Fruit fly (Drosophila melanogaster): ENCODE measurements around the gene ATP6AP2.

The ATP6AP2 gene

dm6 chr3R:9246366-9246765, 14.1 kb upstream of the ATP6AP2 start, which contains the start of gene CG8420 (continued):
- TF ChIP-seq CG10979 (tag; optimal IDR thresholded peaks at IDR 0.05) (no peak), klu (GFP tag; IDR thresholded peaks at IDR 0.05) (no peak), lola (GFP tag; optimal IDR thresholded peaks at IDR 0.05) (peak in 1 of 3 experiments; percentile 59), CG5245 (GFP tag; optimal IDR thresholded peaks at IDR 0.05) (no peak), Spps (tag; optimal IDR thresholded peaks at IDR 0.05) (no peak), trem (tag; optimal IDR thresholded peaks at IDR 0.05) (no peak), ham (GFP tag; IDR thresholded peaks at IDR 0.05) (no peak), Dll (GFP tag; IDR thresholded peaks at IDR 0.05; ENCODE audit: partially characterized antibody) (no peak), CG7271 (tag; optimal IDR thresholded peaks at IDR 0.05) (no peak)

- TF ChIP-seq lbe (GFP tag; optimal IDR thresholded peaks at IDR 0.05) (peak; percentile 69), Atf6 (GFP tag; IDR thresholded peaks at IDR 0.05) (peak; percentile 53; the same call in 1 of the 2 replicates), cas (GFP tag; IDR thresholded peaks at IDR 0.05) (no peak), MBD-R2 (GFP tag; IDR thresholded peaks at IDR 0.05) (no peak), abd-A (tag; optimal IDR thresholded peaks at IDR 0.05) (no peak), gce (GFP tag; IDR thresholded peaks at IDR 0.05) (no peak), vfl (GFP tag; optimal IDR thresholded peaks at IDR 0.05) (peak; percentile 17), CG2116 (GFP tag; optimal IDR thresholded peaks at IDR 0.05) (no peak), ttk (GFP tag; IDR thresholded peaks at IDR 0.05) (0 out of 2 replicates have a peak, but pooled peaks have one; percentile 58), CG14965 (GFP tag; optimal IDR thresholded peaks at IDR 0.05; ENCODE audit: borderline replicate concordance) (no peak), Sry-β (GFP tag; optimal IDR thresholded peaks at IDR 0.05) (peak; percentile 15), CG6683 (GFP tag; optimal IDR thresholded peaks at IDR 0.05) (peak; percentile 23), cato (GFP tag; optimal IDR thresholded peaks at IDR 0.05; ENCODE audit: borderline replicate concordance) (no peak), CG9817 (tag; optimal IDR thresholded peaks at IDR 0.05) (peak; percentile 29), Ets65A (GFP tag) (no peak), ap (GFP tag; IDR thresholded peaks at IDR 0.05) (no peak), sqz (GFP tag; optimal IDR thresholded peaks at IDR 0.05) (peak; percentile 96), CG9437 (GFP tag; optimal IDR thresholded peaks at IDR 0.05) (peak; percentile 50), Pdp1 (GFP tag; optimal IDR thresholded peaks at IDR 0.05) (peak; percentile 54 to 56), H2.0 (GFP tag; IDR thresholded peaks at IDR 0.05) (no peak), NC2α (GFP tag; optimal IDR thresholded peaks at IDR 0.05) (peak; percentile 31), jing (GFP tag; optimal IDR thresholded peaks at IDR 0.05) (peak; percentile 36), CG10431 (GFP tag; optimal IDR thresholded peaks at IDR 0.05) (peak; percentile 69), tll (GFP tag; optimal IDR thresholded peaks at IDR 0.05) (no peak), CG17361 (GFP tag; IDR thresholded peaks at IDR 0.05) (peak; percentile 76; the same call in 2 of the 3 replicates), CkIIα-i1 (GFP tag; IDR thresholded peaks at IDR 0.05) (no peak), CG17186 (GFP tag; optimal IDR thresholded peaks at IDR 0.05) (no peak), CG15601 (tag; optimal IDR thresholded peaks at IDR 0.05) (peak; percentile 85), ac (GFP tag; optimal IDR thresholded peaks at IDR 0.05) (no peak), fd64A (GFP tag; optimal IDR thresholded peaks at IDR 0.05) (peak; percentile 27), bcd (GFP tag; optimal IDR thresholded peaks at IDR 0.05) (peak; percentile 60), Scr (GFP tag; IDR thresholded peaks at IDR 0.05; ENCODE audit: partially characterized antibody) (no peak), Med (GFP tag) (peak; percentile 83), CG31388 (GFP tag; optimal IDR thresholded peaks at IDR 0.05) (no peak), Dip3 (GFP tag; optimal IDR thresholded peaks at IDR 0.05) (peak; percentile 13), ERR (GFP tag; optimal IDR thresholded peaks at IDR 0.05) (no peak), Ssrp (tag; optimal IDR thresholded peaks at IDR 0.05) (peak; percentile 63), CG5953 (GFP tag; IDR thresholded peaks at IDR 0.05) (peak; percentile 7; the same call in 1 of the 2 replicates), pnt (GFP tag; optimal IDR thresholded peaks at IDR 0.05) (peak; percentile 10)
These were observed 13.4 kb upstream of the ATP6AP2 start for dm6 chr3R:9246879-9247621.
